Worm (Caenorhabditis elegans): ENCODE measurements around the gene T27E4.7.
A peak's percentile ranks its signal among the peaks of the same experiment; 100 is the strongest.

Gene T27E4.7

DNA sequence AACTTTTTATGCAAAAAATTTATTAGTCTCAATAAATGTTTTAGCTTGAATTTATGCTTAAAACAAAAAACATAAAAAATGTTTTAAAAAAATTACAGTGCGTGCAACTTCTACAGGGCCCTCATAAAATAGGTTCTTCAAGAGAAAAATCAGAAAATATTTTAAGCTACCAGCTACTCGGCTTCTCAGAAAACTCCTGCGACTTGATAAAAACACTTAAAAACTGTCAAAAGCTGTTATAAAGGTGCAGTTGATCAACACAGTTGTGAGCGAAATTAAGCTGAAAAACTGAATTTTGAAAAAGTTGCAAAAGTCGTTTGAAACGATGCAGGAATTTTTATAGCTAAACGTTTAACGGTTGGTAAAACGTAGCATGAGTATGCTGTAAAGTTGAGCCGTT lies 12.6 kb upstream of the T27E4.7 start (continued):
- TF ChIP-seq hlh-8 (tag; optimal IDR thresholded peaks at IDR 0.05) (no peak), ceh-48 (tag; optimal IDR thresholded peaks at IDR 0.05) (no peak), pha-4 (tag; optimal IDR thresholded peaks at IDR 0.05) (no peak), ceh-45 (GFP tag; IDR thresholded peaks at IDR 0.05) (no peak), pax-1 (tag; optimal IDR thresholded peaks at IDR 0.05) (no peak), hlh-15 (tag; optimal IDR thresholded peaks at IDR 0.05) (no peak), ceh-6 (GFP tag; optimal IDR thresholded peaks at IDR 0.05) (no peak), hlh-30 (tag; optimal IDR thresholded peaks at IDR 0.05; ENCODE audit: insufficient read depth) (no peak), rnt-1 (tag; optimal IDR thresholded peaks at IDR 0.05) (peak; percentile 14)

DNA sequence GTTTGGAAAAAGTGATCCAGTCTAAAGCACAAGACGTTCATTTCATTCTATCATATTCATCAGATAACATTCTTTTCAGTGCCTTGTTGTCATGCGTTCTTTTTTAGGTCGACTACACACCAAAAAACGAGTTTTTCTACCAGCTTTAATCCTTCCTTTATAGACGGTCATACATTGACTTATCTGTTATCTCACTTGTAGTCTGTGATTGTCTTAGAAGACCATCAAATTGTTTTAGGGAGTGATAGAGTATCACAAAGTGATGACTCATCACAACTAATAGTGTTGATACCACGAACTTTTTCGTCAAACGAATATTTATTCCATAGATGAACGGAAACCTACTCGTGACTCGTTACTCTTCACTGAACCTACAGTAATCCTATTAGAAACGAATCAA lies 9.7 kb upstream of the T27E4.7 start:
- no peak for TF ChIP-seq eyg-1 (tag; optimal IDR thresholded peaks at IDR 0.05)
- no peak for TF ChIP-seq ref-2 (tag; optimal IDR thresholded peaks at IDR 0.05)
- no peak for TF ChIP-seq K02D7.2 (tag; optimal IDR thresholded peaks at IDR 0.05)

DNA sequence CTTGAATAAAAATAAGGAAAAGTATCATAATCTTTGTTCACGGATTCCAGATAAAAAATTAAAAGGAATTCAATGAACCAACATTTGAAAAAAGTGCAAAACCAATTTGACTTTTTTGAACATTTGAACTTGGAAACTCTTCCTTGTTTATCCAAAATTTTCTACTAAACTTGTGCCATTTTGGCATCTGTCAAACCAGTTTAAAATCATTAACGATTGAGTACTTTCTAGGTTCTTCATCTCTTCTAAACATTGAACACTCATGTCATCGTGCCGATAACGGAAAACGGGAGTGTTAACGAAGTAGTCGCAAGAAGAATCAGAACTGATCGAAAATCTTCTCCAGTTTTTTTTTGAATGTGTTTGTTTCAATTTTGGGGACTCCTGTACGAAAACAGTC lies 8.1 kb upstream of the T27E4.7 start:
- TF ChIP-seq dmd-4 (tag; optimal IDR thresholded peaks at IDR 0.05; ENCODE audit: borderline replicate concordance) (no peak), pros-1 (tag; optimal IDR thresholded peaks at IDR 0.05) (no peak), K09A11.1 (tag; optimal IDR thresholded peaks at IDR 0.05; ENCODE audit: insufficient read depth) (no peak), hlh-13 (GFP tag; optimal IDR thresholded peaks at IDR 0.05) (no peak), fkh-6 (tag; optimal IDR thresholded peaks at IDR 0.05) (no peak), pat-9 (tag; optimal IDR thresholded peaks at IDR 0.05) (no peak), nfya-1 (tag; optimal IDR thresholded peaks at IDR 0.05) (no peak), sdc-2 (tag; optimal IDR thresholded peaks at IDR 0.05) (no peak), pqm-1 (tag; optimal IDR thresholded peaks at IDR 0.05) (no peak), dve-1 (tag; optimal IDR thresholded peaks at IDR 0.05) (no peak), K02D7.2 (tag; optimal IDR thresholded peaks at IDR 0.05) (no peak), pax-1 (tag; optimal IDR thresholded peaks at IDR 0.05) (no peak), ceh-31 (tag; optimal IDR thresholded peaks at IDR 0.05) (no peak)

DNA sequence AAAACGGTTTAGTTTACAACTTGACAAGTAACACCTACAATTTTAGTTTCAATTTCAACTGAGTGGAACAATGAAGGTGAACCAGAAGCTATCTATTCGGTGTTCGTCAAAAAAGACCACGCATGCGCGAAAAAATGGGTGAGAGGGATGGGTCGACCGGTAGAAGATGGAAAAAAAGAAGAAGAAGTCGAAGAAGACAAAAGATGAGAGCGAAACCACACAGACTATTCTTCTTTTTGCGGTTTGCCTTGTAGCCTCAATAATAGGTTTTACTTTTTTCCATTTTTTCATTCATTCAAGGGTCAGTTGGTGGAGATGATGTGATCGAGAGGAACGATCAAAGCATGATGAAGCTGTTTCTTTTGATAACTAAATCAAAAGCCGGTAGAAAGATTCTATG lies 6.2 kb upstream of the T27E4.7 start:
- TF ChIP-seq ceh-9 (tag; optimal IDR thresholded peaks at IDR 0.05) (no peak), che-1 (tag; optimal IDR thresholded peaks at IDR 0.05) (no peak), ceh-31 (tag; optimal IDR thresholded peaks at IDR 0.05) (no peak), pha-4 (tag; optimal IDR thresholded peaks at IDR 0.05) (no peak), T23F11.4 (GFP tag; optimal IDR thresholded peaks at IDR 0.05) (no peak), dmd-4 (tag; optimal IDR thresholded peaks at IDR 0.05; ENCODE audit: borderline replicate concordance) (no peak), ceh-19 (GFP tag; optimal IDR thresholded peaks at IDR 0.05) (no peak), fax-1 (tag; optimal IDR thresholded peaks at IDR 0.05) (no peak), sox-2 (GFP tag; IDR thresholded peaks at IDR 0.05) (no peak), ceh-14 (tag; optimal IDR thresholded peaks at IDR 0.05) (no peak), hlh-13 (GFP tag; optimal IDR thresholded peaks at IDR 0.05) (no peak), ceh-18 (tag; optimal IDR thresholded peaks at IDR 0.05) (no peak)

DNA sequence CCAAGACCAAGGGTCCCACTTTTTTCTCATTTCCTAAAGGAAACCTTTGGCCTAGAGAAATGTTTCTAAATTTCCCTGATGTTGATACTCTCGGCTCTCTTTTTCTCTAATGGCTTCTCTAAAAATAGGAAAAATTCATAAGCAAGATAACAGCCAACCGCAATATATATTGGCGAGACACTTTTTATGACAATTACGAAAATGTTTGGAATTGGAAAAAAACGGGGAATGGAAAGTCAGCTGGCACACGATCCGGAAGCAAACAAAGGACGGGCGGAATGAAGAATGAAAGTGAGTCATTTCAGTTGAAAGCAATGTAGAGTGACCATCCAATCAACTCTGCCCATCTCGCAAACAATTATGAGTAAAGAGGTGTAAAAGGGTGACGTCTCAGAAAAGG lies 5.3 kb upstream of the T27E4.7 start:
- no peak for TF ChIP-seq hlh-13 (GFP tag; optimal IDR thresholded peaks at IDR 0.05)
- TF ChIP-seq dmd-4 (tag; optimal IDR thresholded peaks at IDR 0.05; ENCODE audit: borderline replicate concordance), result no peak
- TF ChIP-seq ceh-30 (tag; optimal IDR thresholded peaks at IDR 0.05), result no peak
- TF ChIP-seq pat-9 (tag; optimal IDR thresholded peaks at IDR 0.05), result no peak
- no peak for TF ChIP-seq ceh-34 (tag; optimal IDR thresholded peaks at IDR 0.05)

DNA sequence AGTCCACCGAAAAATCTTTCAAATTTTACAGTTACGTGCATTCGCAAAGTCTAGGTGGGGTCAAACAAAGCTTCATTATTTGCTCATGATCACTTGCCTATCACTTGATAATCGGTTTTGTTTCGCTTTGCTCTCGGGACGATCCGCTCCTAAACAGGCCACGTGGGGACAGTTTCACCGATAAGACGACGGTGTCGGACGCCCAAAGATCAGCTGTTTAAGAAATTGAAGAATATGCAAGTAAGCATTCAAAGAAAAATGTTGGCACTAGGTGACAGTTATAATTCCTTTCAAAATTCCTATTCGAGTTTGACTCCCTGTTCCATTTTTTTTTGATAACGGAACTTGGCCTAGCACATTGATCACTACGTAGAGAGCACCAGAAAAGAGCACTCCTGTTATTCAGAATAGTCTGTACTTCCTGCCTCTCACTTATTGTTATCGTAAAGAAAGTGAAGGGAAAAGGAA lies 3.9 kb upstream of the T27E4.7 start:
- TF ChIP-seq dve-1 (tag; optimal IDR thresholded peaks at IDR 0.05) (no peak), elt-2 (tag; optimal IDR thresholded peaks at IDR 0.05) (peak; percentile 44)

Data from whole organism, late embryonic.